Fruit fly (Drosophila melanogaster): ENCODE results near the gene CG17991.

CG17991 gene

dm6 chr3R:27246264-27246663, 5.2 kb downstream of the CG17991 start (continued):
- TF ChIP-seq eve (GFP tag; optimal IDR thresholded peaks at IDR 0.05) (no peak), Opbp (GFP tag; IDR thresholded peaks at IDR 0.05; ENCODE audit: partially characterized antibody) (no peak), CG32532 (GFP tag; IDR thresholded peaks at IDR 0.05) (peak; percentile 80; the same call in 1 of the 2 replicates), E2f1 (GFP tag; IDR thresholded peaks at IDR 0.05) (peak; percentile 57; the same call in 1 of the 2 replicates), ase (GFP tag; IDR thresholded peaks at IDR 0.05) (peak; percentile 51; the same call in 2 of the 3 replicates), CG2875 (GFP tag; optimal IDR thresholded peaks at IDR 0.05) (peak; percentile 59), cas (GFP tag; IDR thresholded peaks at IDR 0.05) (no peak), CG15696 (tag; optimal IDR thresholded peaks at IDR 0.05) (peak; percentile 77), CG13296 (GFP tag; optimal IDR thresholded peaks at IDR 0.05) (peak; percentile 90), bigmax (GFP tag; optimal IDR thresholded peaks at IDR 0.05) (no peak), CG13123 (GFP tag; optimal IDR thresholded peaks at IDR 0.05) (peak; percentile 41), Fer1 (GFP tag; optimal IDR thresholded peaks at IDR 0.05) (peak; percentile 81), Hmr (GFP tag; optimal IDR thresholded peaks at IDR 0.05) (peak; percentile 71), BtbVII (GFP tag; optimal IDR thresholded peaks at IDR 0.05) (peak; percentile 69), CG11723 (GFP tag; optimal IDR thresholded peaks at IDR 0.05) (peak; percentile 26), gsb (GFP tag; IDR thresholded peaks at IDR 0.05) (no peak), CG18262 (tag; optimal IDR thresholded peaks at IDR 0.05) (peak; percentile 95), Jarid2 (GFP tag; optimal IDR thresholded peaks at IDR 0.05) (peak; percentile 30), CG7839 (tag; optimal IDR thresholded peaks at IDR 0.05) (peak; percentile 92), D19B (GFP tag; optimal IDR thresholded peaks at IDR 0.05) (peak; percentile 10), Abd-B (GFP tag; optimal IDR thresholded peaks at IDR 0.05) (peak; percentile 67), CG18619 (GFP tag; optimal IDR thresholded peaks at IDR 0.05) (peak; percentile 66), lmd (GFP tag; IDR thresholded peaks at IDR 0.05) (peak; percentile 69), nom (GFP tag; optimal IDR thresholded peaks at IDR 0.05) (peak; percentile 56), Max (GFP tag; optimal IDR thresholded peaks at IDR 0.05) (peak; percentile 15), phol (tag; optimal IDR thresholded peaks at IDR 0.05) (peak; percentile 89), sob (GFP tag; IDR thresholded peaks at IDR 0.05) (peak; percentile 36; the same call in 1 of the 2 replicates), TFAM (GFP tag; optimal IDR thresholded peaks at IDR 0.05) (peak; percentile 12), nerfin-1 (tag; optimal IDR thresholded peaks at IDR 0.05) (peak; percentile 87), CG6854 (GFP tag; optimal IDR thresholded peaks at IDR 0.05) (peak; percentile 57), yki (optimal IDR thresholded peaks at IDR 0.05) (no peak), H2.0 (GFP tag; IDR thresholded peaks at IDR 0.05) (peak; percentile 58), CG17328 (GFP tag; IDR thresholded peaks at IDR 0.05) (peak; percentile 61; the same call in 1 of the 2 replicates), CG2120 (GFP tag; optimal IDR thresholded peaks at IDR 0.05) (peak; percentile 31), pan (optimal IDR thresholded peaks at IDR 0.05) (no peak), pan (GFP tag; optimal IDR thresholded peaks at IDR 0.05 in 1 of 2, IDR thresholded peaks at IDR 0.05 in 1 of 2) (peak in 1 of 2 experiments; percentile 81), Deaf1 (tag; optimal IDR thresholded peaks at IDR 0.05) (peak; percentile 75), Chrac-16 (GFP tag; optimal IDR thresholded peaks at IDR 0.05) (peak; percentile 69), ind (GFP tag; optimal IDR thresholded peaks at IDR 0.05) (peak; percentile 69), CG12744 (GFP tag; optimal IDR thresholded peaks at IDR 0.05) (no peak), tap (tag; optimal IDR thresholded peaks at IDR 0.05) (peak; percentile 91), CG30431 (GFP tag; optimal IDR thresholded peaks at IDR 0.05) (peak; percentile 12), HmgZ (tag; optimal IDR thresholded peaks at IDR 0.05) (peak; percentile 61), gfzf (GFP tag; optimal IDR thresholded peaks at IDR 0.05) (no peak), CG13424 (tag; optimal IDR thresholded peaks at IDR 0.05) (peak; percentile 93), Fer2 (tag; optimal IDR thresholded peaks at IDR 0.05) (peak; percentile 21), CG11696 (GFP tag; IDR thresholded peaks at IDR 0.05) (peak; percentile 91), Spps (tag; optimal IDR thresholded peaks at IDR 0.05) (peak; percentile 76), Xbp1 (GFP tag; optimal IDR thresholded peaks at IDR 0.05) (peak; percentile 62), CG4424 (GFP tag; optimal IDR thresholded peaks at IDR 0.05) (peak; percentile 42)
